In genomic region chr3R:21970538-21971080, dm6 we compare ENCODE assay signal across 4 fruit fly cellular contexts.
TF ChIP-seq lines count a peak whose summit lies in the region.

No protein-coding gene starts in this region.

- no peak for TF ChIP-seq CTCF in whole organism, embryonic (GFP tag; optimal IDR thresholded peaks at IDR 0.05; lab: Kevin White, UChicago)

TF ChIP-seq in whole organism, adult, 20 proteins besides CTCF, POLR2A, EP300 and RAD21:
- TF ChIP-seq CG12768 (GFP tag; optimal IDR thresholded peaks at IDR 0.05; lab: Kevin White, UChicago) = no peak
- no peak for TF ChIP-seq bab1 (GFP tag; optimal IDR thresholded peaks at IDR 0.05; lab: Kevin White, UChicago)
- TF ChIP-seq ovo (GFP tag; optimal IDR thresholded peaks at IDR 0.05; lab: Kevin White, UChicago) = no peak
- no peak for TF ChIP-seq CG33017 (tag; optimal IDR thresholded peaks at IDR 0.05; lab: Kevin White, UChicago)
- no peak for TF ChIP-seq CG11617 (GFP tag; optimal IDR thresholded peaks at IDR 0.05; lab: Kevin White, UChicago)
- TF ChIP-seq CG7101 (tag; optimal IDR thresholded peaks at IDR 0.05; lab: Kevin White, UChicago) = no peak
- TF ChIP-seq Crg-1 (GFP tag; optimal IDR thresholded peaks at IDR 0.05; lab: Kevin White, UChicago) = no peak
- no peak for TF ChIP-seq Hr96 (GFP tag; optimal IDR thresholded peaks at IDR 0.05; lab: Kevin White, UChicago)
- TF ChIP-seq pad (GFP tag; optimal IDR thresholded peaks at IDR 0.05; lab: Kevin White, UChicago) = no peak
- no peak for TF ChIP-seq toe (GFP tag; optimal IDR thresholded peaks at IDR 0.05; lab: Kevin White, UChicago)
- TF ChIP-seq tj (GFP tag; optimal IDR thresholded peaks at IDR 0.05; lab: Kevin White, UChicago) = no peak
- no peak for TF ChIP-seq CG5204 (GFP tag; optimal IDR thresholded peaks at IDR 0.05; lab: Kevin White, UChicago)
- TF ChIP-seq CG7045 (GFP tag; optimal IDR thresholded peaks at IDR 0.05; lab: Kevin White, UChicago) = no peak
- peak in 1 of 2 experiments; percentile 32 for TF ChIP-seq cnc (optimal IDR thresholded peaks at IDR 0.05; lab: Kevin White, UChicago)
- peak; percentile 6 for TF ChIP-seq CG14711 (tag; optimal IDR thresholded peaks at IDR 0.05; lab: Kevin White, UChicago)
- no peak for TF ChIP-seq Clk (GFP tag; optimal IDR thresholded peaks at IDR 0.05; lab: Kevin White, UChicago)
- TF ChIP-seq CG1620 (GFP tag; optimal IDR thresholded peaks at IDR 0.05; lab: Kevin White, UChicago) = no peak
- TF ChIP-seq cic (GFP tag; optimal IDR thresholded peaks at IDR 0.05; lab: Kevin White, UChicago) = peak; percentile 36
- TF ChIP-seq kay (GFP tag; lab: Kevin White, UChicago; ENCODE audit: borderline replicate concordance) = peak; percentile 76
- TF ChIP-seq Mnt (GFP tag; optimal IDR thresholded peaks at IDR 0.05; lab: Kevin White, UChicago) = no peak
TF ChIP-seq in whole organism, adult: peak in this region for 4.

TF ChIP-seq in whole organism, embryonic, 481 proteins besides CTCF, POLR2A, EP300 and RAD21:
- TF ChIP-seq jumu (GFP tag; optimal IDR thresholded peaks at IDR 0.05; lab: Kevin White, UChicago) (no peak), nom (GFP tag; optimal IDR thresholded peaks at IDR 0.05; lab: Kevin White, UChicago) (peak; percentile 43)

TF ChIP-seq in whole organism, prepupa, 60 proteins besides CTCF, POLR2A, EP300 and RAD21:
- TF ChIP-seq CG6854 (GFP tag; optimal IDR thresholded peaks at IDR 0.05; lab: Kevin White, UChicago) (no peak), svp (GFP tag; lab: Kevin White, UChicago) (peak; percentile 69), ss (GFP tag; optimal IDR thresholded peaks at IDR 0.05; lab: Kevin White, UChicago) (peak in 1 of 2 experiments; percentile 20), CG8319 (GFP tag; optimal IDR thresholded peaks at IDR 0.05; lab: Kevin White, UChicago) (no peak), Sox14 (GFP tag; optimal IDR thresholded peaks at IDR 0.05; lab: Kevin White, UChicago) (peak; percentile 7), vri (GFP tag; optimal IDR thresholded peaks at IDR 0.05; lab: Kevin White, UChicago) (peak; percentile 17), dsx (GFP tag; optimal IDR thresholded peaks at IDR 0.05; lab: Kevin White, UChicago; ENCODE audit: poor library complexity, severe bottlenecking) (peak; percentile 61), CG9139 (GFP tag; optimal IDR thresholded peaks at IDR 0.05; lab: Kevin White, UChicago) (peak; percentile 34)

TF ChIP-seq in whole organism, pupa, 21 proteins besides CTCF, POLR2A, EP300 and RAD21:
- no peak for TF ChIP-seq Snoo (tag; optimal IDR thresholded peaks at IDR 0.05; lab: Kevin White, UChicago)
- no peak for TF ChIP-seq gl (tag; optimal IDR thresholded peaks at IDR 0.05; lab: Kevin White, UChicago)
- TF ChIP-seq Ets98B (GFP tag; IDR thresholded peaks at IDR 0.05; lab: Robert Waterston, UW) = no peak
- TF ChIP-seq EcR (GFP tag; optimal IDR thresholded peaks at IDR 0.05; lab: Kevin White, UChicago) = peak; percentile 94
- TF ChIP-seq CG32121 (GFP tag; IDR thresholded peaks at IDR 0.05; lab: Robert Waterston, UW) = no peak
- TF ChIP-seq CG8301 (tag; optimal IDR thresholded peaks at IDR 0.05; lab: Kevin White, UChicago) = no peak
- no peak for TF ChIP-seq CG14655 (GFP tag; optimal IDR thresholded peaks at IDR 0.05; lab: Kevin White, UChicago)
- no peak for TF ChIP-seq CG17806 (tag; optimal IDR thresholded peaks at IDR 0.05; lab: Kevin White, UChicago)
- TF ChIP-seq CG10348 (GFP tag; IDR thresholded peaks at IDR 0.05; lab: Robert Waterston, UW) = no peak
- no peak for TF ChIP-seq Pif1A (GFP tag; optimal IDR thresholded peaks at IDR 0.05; lab: Kevin White, UChicago)
- TF ChIP-seq CG8159 (tag; optimal IDR thresholded peaks at IDR 0.05; lab: Kevin White, UChicago) = no peak
- TF ChIP-seq CG9948 (tag; optimal IDR thresholded peaks at IDR 0.05; lab: Kevin White, UChicago) = no peak
- peak; percentile 75 for TF ChIP-seq CG13204 (GFP tag; optimal IDR thresholded peaks at IDR 0.05; lab: Kevin White, UChicago)
- no peak for TF ChIP-seq D1 (tag; optimal IDR thresholded peaks at IDR 0.05; lab: Kevin White, UChicago)
- no peak for TF ChIP-seq CG15710 (tag; optimal IDR thresholded peaks at IDR 0.05; lab: Kevin White, UChicago)
- TF ChIP-seq fd96Ca (GFP tag; IDR thresholded peaks at IDR 0.05; lab: Robert Waterston, UW) = no peak
- peak; percentile 43; the same call in 2 of the 3 replicates for TF ChIP-seq CG4496 (GFP tag; IDR thresholded peaks at IDR 0.05; lab: Robert Waterston, UW)
- no peak for TF ChIP-seq Pif1B (GFP tag; optimal IDR thresholded peaks at IDR 0.05; lab: Kevin White, UChicago)
- no peak for TF ChIP-seq CG34367 (tag; optimal IDR thresholded peaks at IDR 0.05; lab: Kevin White, UChicago)
- no peak for TF ChIP-seq rn (GFP tag; IDR thresholded peaks at IDR 0.05; lab: Robert Waterston, UW)
- TF ChIP-seq CG12605 (GFP tag; IDR thresholded peaks at IDR 0.05; lab: Robert Waterston, UW) = no peak
TF ChIP-seq in whole organism, pupa: peak in this region for 3.
